Fruit fly (Drosophila melanogaster) whole organism, embryonic: ENCODE measurements around the gene dachs.

Source experiments
- Atf6 ChIP-seq: fragments of 200-800 bp; sonication (Bioruptor generic); IDR thresholded peaks from 2 replicates; pipeline ENCODE4 v1.3.6; 2022; ENCODE audit warnings: missing biosample characterization, missing genetic modification characterization
- B-H2 ChIP-seq: fragments of 200-800 bp; sonication (Bioruptor generic); optimal IDR thresholded peaks from 2 replicates; lab custom pipeline; 2018; ENCODE audit warnings: missing biosample characterization, mild to moderate bottlenecking, missing genetic modification characterization
- BtbVII ChIP-seq: fragments of 200-800 bp; sonication (Bioruptor generic); optimal IDR thresholded peaks from 3 replicates; lab custom pipeline; 2017; ENCODE audit warnings: missing biosample characterization, mild to moderate bottlenecking, missing genetic modification characterization
- CG10462 ChIP-seq: fragments of 200-800 bp; sonication (Bioruptor generic); optimal IDR thresholded peaks from 2 replicates; lab custom pipeline; 2016; ENCODE audit warnings: missing biosample characterization, missing genetic modification characterization
- CG11723 ChIP-seq: fragments of 200-800 bp; sonication (Bioruptor generic); optimal IDR thresholded peaks from 2 replicates; lab custom pipeline; 2017; ENCODE audit warnings: missing biosample characterization, mild to moderate bottlenecking, missing genetic modification characterization
- CG12236 ChIP-seq: fragments of 200-800 bp; sonication (Bioruptor generic); optimal IDR thresholded peaks from 2 replicates; lab custom pipeline; 2016; ENCODE audit warnings: missing biosample characterization, missing genetic modification characterization
- CG12769 ChIP-seq: fragments of 200-800 bp; sonication (Bioruptor generic); optimal IDR thresholded peaks from 2 replicates; lab custom pipeline; 2019; ENCODE audit warnings: missing biosample characterization, mild to moderate bottlenecking, missing genetic modification characterization, moderate library complexity
- CG13775 ChIP-seq: fragments of 200-800 bp; sonication (Bioruptor generic); optimal IDR thresholded peaks from 3 replicates; lab custom pipeline; 2017; ENCODE audit warnings: missing biosample characterization, mild to moderate bottlenecking, missing genetic modification characterization
- CG1529 ChIP-seq: fragments of 200-800 bp; sonication (Bioruptor generic); optimal IDR thresholded peaks from 3 replicates; lab custom pipeline; 2018; ENCODE audit warnings: missing biosample characterization, missing genetic modification characterization
- CG15514 ChIP-seq: fragments of 200-800 bp; sonication (Bioruptor generic); optimal IDR thresholded peaks from 3 replicates; lab custom pipeline; 2017; ENCODE audit warnings: missing biosample characterization, missing genetic modification characterization, mild to moderate bottlenecking, moderate library complexity, missing genetic modification reagents
- CG17361 ChIP-seq: fragments of 200-800 bp; sonication (Bioruptor generic); IDR thresholded peaks from 3 replicates; pipeline ENCODE4 v1.3.6; 2022; ENCODE audit warnings: missing biosample characterization, missing genetic modification characterization
- CG17612 ChIP-seq: fragments of 200-800 bp; sonication (Bioruptor generic); IDR thresholded peaks from 2 replicates; pipeline ENCODE4 v1.3.6; 2022; ENCODE audit warnings: missing biosample characterization, missing genetic modification characterization
- CG17802 ChIP-seq: fragments of 200-800 bp; sonication (Bioruptor generic); optimal IDR thresholded peaks from 2 replicates; lab custom pipeline; 2018; ENCODE audit warnings: missing biosample characterization, mild to moderate bottlenecking, missing genetic modification characterization, moderate library complexity
- CG17829 ChIP-seq: fragments of 200-800 bp; optimal IDR thresholded peaks from 2 replicates; lab custom pipeline; 2019; ENCODE audit warnings: missing biosample characterization, mild to moderate bottlenecking, missing genetic modification characterization, moderate library complexity
- CG1792 ChIP-seq: fragments of 200-800 bp; sonication (Bioruptor generic); optimal IDR thresholded peaks from 2 replicates; lab custom pipeline; 2016; ENCODE audit warnings: missing biosample characterization, missing genetic modification characterization
- CG2120 ChIP-seq: fragments of 200-800 bp; sonication (Bioruptor generic); optimal IDR thresholded peaks from 3 replicates; lab custom pipeline; 2016; ENCODE audit warnings: missing biosample characterization, missing genetic modification characterization
- CG2889 ChIP-seq: fragments of 200-800 bp; sonication (Bioruptor generic); IDR thresholded peaks from 3 replicates; pipeline ENCODE4 v1.3.6; 2022; ENCODE audit warnings: missing biosample characterization, missing genetic modification characterization
- CG30403 ChIP-seq: fragments of 200-800 bp; sonication (Bioruptor generic); optimal IDR thresholded peaks from 3 replicates; lab custom pipeline; 2016; ENCODE audit warnings: missing biosample characterization, missing genetic modification characterization
- CG3281 ChIP-seq: fragments of 200-800 bp; sonication (Bioruptor generic); optimal IDR thresholded peaks from 3 replicates; lab custom pipeline; 2017; ENCODE audit warnings: missing biosample characterization, mild to moderate bottlenecking, missing genetic modification characterization
- CG5180 ChIP-seq: fragments of 200-800 bp; sonication (Bioruptor generic); optimal IDR thresholded peaks from 3 replicates; lab custom pipeline; 2017; ENCODE audit warnings: missing biosample characterization, missing genetic modification characterization, mild to moderate bottlenecking, moderate library complexity, missing genetic modification reagents
- CG6654 ChIP-seq: fragments of 200-800 bp; sonication (Bioruptor generic); optimal IDR thresholded peaks from 2 replicates; lab custom pipeline; 2017; ENCODE audit warnings: missing biosample characterization, mild to moderate bottlenecking, missing genetic modification characterization
- CG6791 ChIP-seq: fragments of 200-800 bp; sonication (Bioruptor generic); IDR thresholded peaks from 3 replicates; pipeline ENCODE4 v1.3.6; 2022; ENCODE audit warnings: missing biosample characterization, missing genetic modification characterization; ENCODE audit not compliant: partially characterized antibody
- CG9727 ChIP-seq: fragments of 200-800 bp; sonication (Bioruptor generic); optimal IDR thresholded peaks from 3 replicates; lab custom pipeline; 2017; ENCODE audit warnings: missing biosample characterization, mild to moderate bottlenecking, missing genetic modification characterization
- Deaf1 ChIP-seq: fragments of 200-800 bp; optimal IDR thresholded peaks from 3 replicates; lab custom pipeline; 2019; ENCODE audit warnings: missing biosample characterization, mild to moderate bottlenecking, missing genetic modification characterization, moderate library complexity
- Eip74EF ChIP-seq, 2 experiments: fragments of 200-800 bp in 1 of 2; fragments of >200 bp in 1 of 2; sonication (Bioruptor generic) in 1 of 2; optimal IDR thresholded peaks; 2 replicates each; lab custom pipeline; 2017 to 2019; ENCODE audit warnings: missing biosample characterization in 2 of 2, missing genetic modification characterization in 2 of 2, mild to moderate bottlenecking in 1 of 2, moderate library complexity in 1 of 2
- Hmr ChIP-seq: fragments of 200-800 bp; sonication (Bioruptor generic); optimal IDR thresholded peaks from 3 replicates; lab custom pipeline; 2017; ENCODE audit warnings: mild to moderate bottlenecking, missing biosample characterization, missing genetic modification reagents, missing genetic modification characterization
- Hr39 ChIP-seq: fragments of >200 bp; optimal IDR thresholded peaks from 2 replicates; lab custom pipeline; 2017
- Mad ChIP-seq: fragments of 200-800 bp; sonication (Bioruptor generic); optimal IDR thresholded peaks from 2 replicates; lab custom pipeline; 2016; ENCODE audit warnings: missing biosample characterization, missing genetic modification characterization
- NfI ChIP-seq: fragments of 200-800 bp; sonication (Bioruptor generic); optimal IDR thresholded peaks from 3 replicates; lab custom pipeline; 2018; ENCODE audit warnings: missing biosample characterization, mild to moderate bottlenecking, missing genetic modification characterization, moderate library complexity
- Rx ChIP-seq: fragments of 200-800 bp; sonication (Bioruptor generic); IDR thresholded peaks from 2 replicates; pipeline ENCODE4 v1.3.6; 2022; ENCODE audit warnings: missing biosample characterization, missing genetic modification characterization
- Sox102F ChIP-seq: fragments of 200-800 bp; sonication (Bioruptor generic); optimal IDR thresholded peaks from 2 replicates; lab custom pipeline; 2018; ENCODE audit warnings: missing biosample characterization, mild to moderate bottlenecking, missing genetic modification characterization, moderate library complexity
- Ssrp ChIP-seq: fragments of 200-800 bp; sonication (Bioruptor generic); optimal IDR thresholded peaks from 2 replicates; lab custom pipeline; 2018; ENCODE audit warnings: missing biosample characterization, mild to moderate bottlenecking, missing genetic modification characterization, moderate library complexity
- YL-1 ChIP-seq: fragments of 200-800 bp; sonication (Bioruptor generic); optimal IDR thresholded peaks from 3 replicates; lab custom pipeline; 2017; ENCODE audit warnings: missing biosample characterization, mild to moderate bottlenecking, missing genetic modification characterization
- ap ChIP-seq: fragments of 200-800 bp; sonication (Bioruptor generic); IDR thresholded peaks from 2 replicates; pipeline ENCODE4 v1.3.6; 2022; ENCODE audit warnings: missing biosample characterization, missing genetic modification characterization
- ara ChIP-seq: fragments of 200-800 bp; sonication (Bioruptor generic); IDR thresholded peaks from 2 replicates; pipeline ENCODE4 v1.3.6; 2022; ENCODE audit warnings: missing biosample characterization, missing genetic modification characterization
- ato ChIP-seq: fragments of 200-800 bp; sonication (Bioruptor generic); IDR thresholded peaks from 2 replicates; pipeline ENCODE4 v1.3.6; 2022; ENCODE audit warnings: missing biosample characterization, missing genetic modification characterization; ENCODE audit not compliant: partially characterized antibody
- az2 ChIP-seq: fragments of 200-800 bp; sonication (Bioruptor generic); optimal IDR thresholded peaks from 3 replicates; lab custom pipeline; 2016; ENCODE audit warnings: missing biosample characterization, missing genetic modification characterization
- bab2 ChIP-seq: fragments of 200-800 bp; sonication (Bioruptor generic); optimal IDR thresholded peaks from 2 replicates; lab custom pipeline; 2016; ENCODE audit warnings: missing biosample characterization, missing genetic modification characterization
- cato ChIP-seq: fragments of 200-800 bp; sonication (Bioruptor generic); optimal IDR thresholded peaks from 2 replicates; lab custom pipeline; 2016; ENCODE audit warnings: missing biosample characterization, missing genetic modification characterization, borderline replicate concordance
- chm ChIP-seq: fragments of 200-800 bp; sonication (Bioruptor generic); IDR thresholded peaks from 2 replicates; pipeline ENCODE4 v1.3.6; 2022; ENCODE audit warnings: missing biosample characterization, missing genetic modification characterization
- grau ChIP-seq: fragments of 200-800 bp; optimal IDR thresholded peaks from 3 replicates; lab custom pipeline; 2019; ENCODE audit warnings: missing biosample characterization, mild to moderate bottlenecking, missing genetic modification characterization, moderate library complexity
- hb ChIP-seq: fragments of 200-800 bp; sonication (Bioruptor generic); IDR thresholded peaks from 3 replicates; pipeline ENCODE4 v1.3.6; 2022; ENCODE audit warnings: missing biosample characterization, missing genetic modification characterization; ENCODE audit not compliant: partially characterized antibody
- lola ChIP-seq, 3 experiments: fragments of >200 bp in 2 of 3; fragments of 200-800 bp in 1 of 3; sonication (Bioruptor generic) in 1 of 3; optimal IDR thresholded peaks; 2 replicates each; lab custom pipeline; 2017 to 2019; ENCODE audit warnings: missing biosample characterization in 3 of 3, missing genetic modification characterization in 3 of 3, mild to moderate bottlenecking in 1 of 3, moderate library complexity in 1 of 3
- lov ChIP-seq, 2 experiments: fragments of 200-800 bp in 1 of 2; fragments of >200 bp in 1 of 2; sonication (Bioruptor generic) in 1 of 2; IDR thresholded peaks in 1 of 2; optimal IDR thresholded peaks in 1 of 2; 2 replicates in 1 of 2; 3 replicates in 1 of 2; pipeline versions ENCODE4 v1.3.6 to Lab custom; 2017 to 2022; ENCODE audit warnings: missing biosample characterization in 1 of 2, missing genetic modification characterization in 1 of 2
- nmo ChIP-seq: fragments of 200-800 bp; sonication (Bioruptor generic); optimal IDR thresholded peaks from 2 replicates; lab custom pipeline; 2018; ENCODE audit warnings: missing biosample characterization, mild to moderate bottlenecking, missing genetic modification characterization, moderate library complexity
- odd ChIP-seq: fragments of 200-800 bp; sonication (Bioruptor generic); optimal IDR thresholded peaks from 2 replicates; lab custom pipeline; 2017; ENCODE audit warnings: missing biosample characterization, mild to moderate bottlenecking, missing genetic modification characterization
- usp ChIP-seq: fragments of >200 bp; optimal IDR thresholded peaks from 2 replicates; lab custom pipeline; 2017; ENCODE audit warnings: missing biosample characterization, missing genetic modification characterization

Gene dachs

dm6 chr2L:8535394-8536176, 69.0 kb downstream of the dachs start (continued):
- TF ChIP-seq CG30403 (GFP tag; lab: Kevin White, UChicago) (peak; percentile 93), Hr39 (lab: Kevin White, UChicago) (no peak), B-H2 (GFP tag; lab: Kevin White, UChicago) (peak; percentile 75), lov (optimal IDR thresholded peaks at IDR 0.05; lab: Kevin White, UChicago) (no peak), lov (GFP tag; IDR thresholded peaks at IDR 0.05; lab: Robert Waterston, UW) (peak; percentile 71; the same call in 1 of the 3 replicates), ato (no peak), ara (GFP tag; lab: Robert Waterston, UW) (peak; percentile 75), bab2 (GFP tag; lab: Kevin White, UChicago) (no peak), Sox102F (GFP tag; lab: Kevin White, UChicago) (peak; percentile 82), chm (no peak), CG9727 (GFP tag; lab: Kevin White, UChicago) (peak; percentile 96), nmo (peak; percentile 97), Mad (GFP tag; lab: Kevin White, UChicago) (peak; percentile 17), grau (tag; lab: Kevin White, UChicago) (peak; percentile 91), YL-1 (GFP tag; lab: Kevin White, UChicago) (peak; percentile 42), CG12769 (tag; lab: Kevin White, UChicago) (peak; percentile 78), CG17802 (tag; lab: Kevin White, UChicago) (peak; percentile 52), CG17361 (GFP tag; lab: Robert Waterston, UW) (peak; percentile 95), CG6654 (peak; percentile 83), Deaf1 (tag; lab: Kevin White, UChicago) (peak; percentile 79), odd (GFP tag; lab: Kevin White, UChicago) (peak; percentile 93), Rx (GFP tag; lab: Robert Waterston, UW) (peak; percentile 45; the same call in 1 of the 2 replicates), CG1529 (peak; percentile 70), CG2889 (GFP tag; lab: Robert Waterston, UW) (no peak; the same call in 2 of the 3 replicates), CG15514 (GFP tag; lab: Kevin White, UChicago) (peak; percentile 74), CG12236 (GFP tag; lab: Kevin White, UChicago) (no peak), CG5180 (peak; percentile 82), CG2120 (peak; percentile 57), Eip74EF (GFP tag; optimal IDR thresholded peaks at IDR 0.05; lab: Kevin White, UChicago) (peak in 1 of 2 experiments; percentile 86), cato (GFP tag; lab: Kevin White, UChicago) (peak; percentile 86), CG11723 (GFP tag; lab: Kevin White, UChicago) (peak; percentile 91), CG17829 (tag; lab: Kevin White, UChicago) (peak; percentile 96), hb (GFP tag; lab: Robert Waterston, UW) (no peak), CG10462 (peak; percentile 40), NfI (peak; percentile 79), ap (GFP tag; lab: Robert Waterston, UW) (peak; percentile 56; the same call in 1 of the 2 replicates), CG13775 (GFP tag; lab: Kevin White, UChicago) (peak; percentile 93), Hmr (GFP tag; lab: Kevin White, UChicago) (peak; percentile 91), Atf6 (GFP tag; lab: Robert Waterston, UW) (peak; percentile 81), Ssrp (tag; lab: Kevin White, UChicago) (peak; percentile 95), az2 (peak; percentile 87), CG1792 (no peak), CG6791 (GFP tag; lab: Robert Waterston, UW) (no peak), BtbVII (GFP tag; lab: Kevin White, UChicago) (peak; percentile 95), lola (GFP tag; optimal IDR thresholded peaks at IDR 0.05; lab: Kevin White, UChicago) (peak in 1 of 3 experiments; percentile 96), CG17612 (peak; percentile 9; the same call in 1 of the 2 replicates), CG3281 (GFP tag; lab: Kevin White, UChicago) (peak; percentile 96), usp (GFP tag; lab: Kevin White, UChicago) (no peak)
